Fruit fly (Drosophila melanogaster): ENCODE results near the gene CG16782.

The CG16782 gene

dm6 chrX:3414003-3414767 is 45.9 kb downstream of the CG16782 start (continued):
- TF ChIP-seq CG17802 (tag; optimal IDR thresholded peaks at IDR 0.05), result no peak
- TF ChIP-seq Mad (GFP tag; optimal IDR thresholded peaks at IDR 0.05), result no peak
- TF ChIP-seq zf30C (GFP tag; optimal IDR thresholded peaks at IDR 0.05), result no peak
- 0 out of 2 replicates have a peak, but pooled peaks have one; percentile 30 for TF ChIP-seq wdn (GFP tag; IDR thresholded peaks at IDR 0.05)
- TF ChIP-seq ftz-f1 (GFP tag; optimal IDR thresholded peaks at IDR 0.05), result no peak
- TF ChIP-seq E2f1 (GFP tag; IDR thresholded peaks at IDR 0.05), result peak; percentile 42; the same call in 1 of the 2 replicates
- TF ChIP-seq zfh1 (GFP tag; IDR thresholded peaks at IDR 0.05), result peak; percentile 66
- TF ChIP-seq ERR (GFP tag; optimal IDR thresholded peaks at IDR 0.05), result no peak
- peak; percentile 65 for TF ChIP-seq NfI (GFP tag; optimal IDR thresholded peaks at IDR 0.05)
- peak; percentile 5 for TF ChIP-seq CG15696 (tag; optimal IDR thresholded peaks at IDR 0.05)
- peak; percentile 48 for TF ChIP-seq Six4 (GFP tag; optimal IDR thresholded peaks at IDR 0.05)
- no peak for TF ChIP-seq chm (GFP tag; IDR thresholded peaks at IDR 0.05)
- peak; percentile 12 for TF ChIP-seq HLH54F (GFP tag; optimal IDR thresholded peaks at IDR 0.05)
- peak; percentile 85 for TF ChIP-seq gem (tag; optimal IDR thresholded peaks at IDR 0.05)
- peak; percentile 24 for TF ChIP-seq Side (GFP tag; optimal IDR thresholded peaks at IDR 0.05)
- peak; percentile 31; the same call in 1 of the 2 replicates for TF ChIP-seq H2.0 (GFP tag; IDR thresholded peaks at IDR 0.05)
- TF ChIP-seq trh (GFP tag; optimal IDR thresholded peaks at IDR 0.05), result no peak
- TF ChIP-seq sens-2 (GFP tag; IDR thresholded peaks at IDR 0.05), result no peak
- no peak for TF ChIP-seq CG1024 (GFP tag; IDR thresholded peaks at IDR 0.05)
- TF ChIP-seq stc (GFP tag; IDR thresholded peaks at IDR 0.05), result 0 out of 2 replicates have a peak, but pooled peaks have one; percentile 30
- TF ChIP-seq CG2712 (tag; optimal IDR thresholded peaks at IDR 0.05), result peak; percentile 68
- TF ChIP-seq fd102C (GFP tag; optimal IDR thresholded peaks at IDR 0.05), result no peak
- TF ChIP-seq Dref (GFP tag; IDR thresholded peaks at IDR 0.05), result no peak
- no peak for TF ChIP-seq CG8290 (GFP tag; optimal IDR thresholded peaks at IDR 0.05)
- TF ChIP-seq CG8290 (tag; optimal IDR thresholded peaks at IDR 0.05), result peak in 1 of 2 experiments; percentile 0
- no peak for TF ChIP-seq Eip74EF (GFP tag; optimal IDR thresholded peaks at IDR 0.05)
- no peak for TF ChIP-seq CHES-1-like (GFP tag; optimal IDR thresholded peaks at IDR 0.05)
- peak; percentile 26 for TF ChIP-seq CG18476 (GFP tag; optimal IDR thresholded peaks at IDR 0.05)
- no peak for TF ChIP-seq chn (GFP tag; optimal IDR thresholded peaks at IDR 0.05)
- peak; percentile 35 for TF ChIP-seq Abd-B (GFP tag; optimal IDR thresholded peaks at IDR 0.05)
- no peak for TF ChIP-seq hkb (optimal IDR thresholded peaks at IDR 0.05)
- TF ChIP-seq hkb (GFP tag; IDR thresholded peaks at IDR 0.05), result peak; percentile 84; the same call in 1 of the 2 replicates
- TF ChIP-seq GATAe (GFP tag; conservative IDR thresholded peaks at IDR 0.05), result no peak
- TF ChIP-seq CG14710 (tag; optimal IDR thresholded peaks at IDR 0.05), result peak; percentile 41
- peak; percentile 56 for TF ChIP-seq CG10267 (tag; optimal IDR thresholded peaks at IDR 0.05)
- peak; percentile 44 for TF ChIP-seq CG4424 (GFP tag; optimal IDR thresholded peaks at IDR 0.05)
- no peak for TF ChIP-seq Sry-δ (GFP tag; optimal IDR thresholded peaks at IDR 0.05)
- TF ChIP-seq Aef1 (GFP tag; IDR thresholded peaks at IDR 0.05), result 0 out of 3 replicates have a peak, but pooled peaks have one; percentile 29
- TF ChIP-seq NK7.1 (GFP tag; optimal IDR thresholded peaks at IDR 0.05), result no peak
- TF ChIP-seq CG12236 (GFP tag; optimal IDR thresholded peaks at IDR 0.05), result no peak
- peak; percentile 33 for TF ChIP-seq kah (GFP tag; optimal IDR thresholded peaks at IDR 0.05)
- TF ChIP-seq kay (GFP tag; optimal IDR thresholded peaks at IDR 0.05), result no peak
- TF ChIP-seq ham (GFP tag; IDR thresholded peaks at IDR 0.05), result no peak
- no peak for TF ChIP-seq lbe (GFP tag; optimal IDR thresholded peaks at IDR 0.05)
- peak; percentile 81 for TF ChIP-seq dysf (GFP tag; IDR thresholded peaks at IDR 0.05)
- TF ChIP-seq unc-4 (GFP tag; IDR thresholded peaks at IDR 0.05; ENCODE audit: partially characterized antibody), result no peak
- no peak for TF ChIP-seq CG2199 (GFP tag; IDR thresholded peaks at IDR 0.05)
- TF ChIP-seq crc (GFP tag; optimal IDR thresholded peaks at IDR 0.05), result no peak
- TF ChIP-seq Gsc (GFP tag; IDR thresholded peaks at IDR 0.05), result no peak
- no peak for TF ChIP-seq Bgb (GFP tag; IDR thresholded peaks at IDR 0.05; ENCODE audit: partially characterized antibody)
- no peak for TF ChIP-seq CG31365 (tag; optimal IDR thresholded peaks at IDR 0.05)
